Fruit fly (Drosophila melanogaster) S2 (cell line): ENCODE measurements around the gene Prosbeta7.
A peak's percentile ranks its signal among the peaks of the same experiment; 100 is the strongest.

Source experiments
- CG8478 ChIP-seq: fragments of >200 bp; optimal IDR thresholded peaks from 2 replicates; lab custom pipeline; 2018
- CTCF ChIP-seq, 2 experiments: fragments of >200 bp; optimal IDR thresholded peaks; 2 replicates each; lab custom pipeline; 2018

Gene Prosbeta7

dm6 chr3R:5369490-5370001 is 11.4 kb upstream of the Prosbeta7 start, which contains the start of the genes CG31542 and CG34277:
TSS of gene CG31542 (plus strand) at chr3R:5369540.
TSS of gene CG34277 (plus strand) at chr3R:5369540.
- no peak for TF ChIP-seq CG8478 (lab: Kevin White, UChicago)
- TF ChIP-seq CTCF (optimal IDR thresholded peaks at IDR 0.05; lab: Kevin White, UChicago): no peak

dm6 chr3R:5368170-5368781 is 10.1 kb upstream of the Prosbeta7 start, which contains the start of gene Cerk:
TSS of gene Cerk (minus strand) at chr3R:5368306.
- TF ChIP-seq CG8478 (lab: Kevin White, UChicago): no peak
- TF ChIP-seq CTCF (optimal IDR thresholded peaks at IDR 0.05; lab: Kevin White, UChicago): peak; percentile 20 to 22

dm6 chr3R:5367512-5368169 is 9.5 kb upstream of the Prosbeta7 start:
- TF ChIP-seq CTCF (optimal IDR thresholded peaks at IDR 0.05; lab: Kevin White, UChicago) (no peak), CG8478 (lab: Kevin White, UChicago) (no peak)

- TF ChIP-seq CG8478 (lab: Kevin White, UChicago) (no peak), CTCF (optimal IDR thresholded peaks at IDR 0.05; lab: Kevin White, UChicago) (no peak)
Observed at dm6 chr3R:5364539-5365273, 6.5 kb upstream of the Prosbeta7 start.

dm6 chr3R:5363412-5363811 is 5.2 kb upstream of the Prosbeta7 start:
- TF ChIP-seq CG8478 (lab: Kevin White, UChicago) (no peak), CTCF (optimal IDR thresholded peaks at IDR 0.05; lab: Kevin White, UChicago) (no peak)

dm6 chr3R:5361681-5362319 is 3.6 kb upstream of the Prosbeta7 start:
- no peak for TF ChIP-seq CTCF (optimal IDR thresholded peaks at IDR 0.05; lab: Kevin White, UChicago)
- TF ChIP-seq CG8478 (lab: Kevin White, UChicago): no peak

- TF ChIP-seq CTCF (optimal IDR thresholded peaks at IDR 0.05; lab: Kevin White, UChicago) (no peak), CG8478 (lab: Kevin White, UChicago) (no peak)
Observed at dm6 chr3R:5355135-5355493, 3.0 kb downstream of the Prosbeta7 start.

dm6 chr3R:5354373-5355134 is 3.6 kb downstream of the Prosbeta7 start, which contains the start of the genes CG11999 and CG1161:
TSS of gene CG11999 (minus strand) at chr3R:5354747.
TSS of gene CG1161 (plus strand) at chr3R:5355092.
- TF ChIP-seq CTCF (optimal IDR thresholded peaks at IDR 0.05; lab: Kevin White, UChicago): no peak
- TF ChIP-seq CG8478 (lab: Kevin White, UChicago): no peak

- TF ChIP-seq CTCF (optimal IDR thresholded peaks at IDR 0.05; lab: Kevin White, UChicago) (no peak), CG8478 (lab: Kevin White, UChicago) (no peak)
Observed at dm6 chr3R:5350393-5350972, 7.7 kb downstream of the Prosbeta7 start, which contains the start of gene mtd. TSS of gene mtd (minus strand) at chr3R:5350443.

dm6 chr3R:5346707-5347323 is 11.3 kb downstream of the Prosbeta7 start:
- TF ChIP-seq CG8478 (lab: Kevin White, UChicago): no peak
- no peak for TF ChIP-seq CTCF (optimal IDR thresholded peaks at IDR 0.05; lab: Kevin White, UChicago)

- TF ChIP-seq CG8478 (lab: Kevin White, UChicago): no peak
- no peak for TF ChIP-seq CTCF (optimal IDR thresholded peaks at IDR 0.05; lab: Kevin White, UChicago)
Observed at dm6 chr3R:5331764-5332405, 26.3 kb downstream of the Prosbeta7 start.

- TF ChIP-seq CTCF (optimal IDR thresholded peaks at IDR 0.05; lab: Kevin White, UChicago) (no peak), CG8478 (lab: Kevin White, UChicago) (no peak)
Observed at dm6 chr3R:5330338-5330737, 27.8 kb downstream of the Prosbeta7 start.
